Worm (Caenorhabditis elegans) whole organism, L4 larva: ENCODE data around the gene C25E10.10.

Source experiments
- D1046.2 ChIP-seq: fragments of 200-800 bp; sonication (Bioruptor generic); IDR thresholded peaks from 2 replicates; pipeline ENCODE4 v1.3.6; 2022; ENCODE audit warnings: missing genetic modification characterization, missing compliant biosample characterization
- Y48G9A.11 ChIP-seq: fragments of 200-800 bp; sonication (Bioruptor generic); IDR thresholded peaks from 2 replicates; pipeline ENCODE4 v1.3.6; 2022; ENCODE audit warnings: missing genetic modification reagents, missing genetic modification characterization, missing compliant biosample characterization
- Y5F2A.4 ChIP-seq: fragments of 200-800 bp; sonication (Bioruptor generic); optimal IDR thresholded peaks from 2 replicates; lab custom pipeline; 2018; ENCODE audit warnings: mild to moderate bottlenecking, missing genetic modification characterization, missing compliant biosample characterization
- Y75B8A.6 ChIP-seq: fragments of 200-800 bp; sonication (Bioruptor generic); IDR thresholded peaks from 2 replicates; pipeline ENCODE4 v1.3.6; 2022; ENCODE audit warnings: missing genetic modification reagents, missing genetic modification characterization, missing compliant biosample characterization
- ZK337.2 ChIP-seq: fragments of 200-800 bp; sonication (Bioruptor generic); IDR thresholded peaks from 2 replicates; pipeline ENCODE4 v1.3.6; 2022; ENCODE audit warnings: missing genetic modification reagents, missing genetic modification characterization, missing compliant biosample characterization
- aha-1 ChIP-seq: fragments of 150-350 bp; peaks from one replicate; lab custom pipeline; 2014; ENCODE audit warnings: missing biosample characterization, missing genetic modification characterization
- arid-1 ChIP-seq: fragments of 200-800 bp; sonication (Bioruptor generic); conservative IDR thresholded peaks from 2 replicates; pipeline ENCODE4 v1.3.6; 2022; ENCODE audit warnings: missing genetic modification reagents, missing genetic modification characterization, missing compliant biosample characterization
- ceh-44 ChIP-seq: fragments of 200-800 bp; sonication (Bioruptor generic); IDR thresholded peaks from 2 replicates; pipeline ENCODE4 v1.3.6; 2022; ENCODE audit warnings: missing genetic modification reagents, missing genetic modification characterization, missing compliant biosample characterization
- ceh-62 ChIP-seq: sonication (generic microtip); optimal IDR thresholded peaks from 2 replicates; lab custom pipeline; 2017; ENCODE audit warnings: missing biosample characterization, missing genetic modification characterization
- ceh-82 ChIP-seq: sonication (generic microtip); optimal IDR thresholded peaks from 2 replicates; lab custom pipeline; 2017; ENCODE audit warnings: missing biosample characterization, missing genetic modification characterization
- ces-1 ChIP-seq: fragments of 150-350 bp; sonication (generic microtip); optimal IDR thresholded peaks from 4 replicates; lab custom pipeline; 2014; ENCODE audit warnings: missing biosample characterization, missing genetic modification reagents, missing genetic modification characterization
- cey-2 ChIP-seq: sonication (generic microtip); optimal IDR thresholded peaks from 3 replicates; lab custom pipeline; 2017; ENCODE audit warnings: missing genetic modification characterization, mild to moderate bottlenecking, missing compliant biosample characterization, antibody characterized with exemption, borderline replicate concordance; ENCODE audit not compliant: insufficient read depth
- daf-12 ChIP-seq: fragments of 150-350 bp; optimal IDR thresholded peaks from 2 replicates; lab custom pipeline; 2014; ENCODE audit warnings: missing biosample characterization, missing genetic modification reagents, missing genetic modification characterization
- daf-19 ChIP-seq: fragments of 200-800 bp; sonication (Bioruptor generic); conservative IDR thresholded peaks from 2 replicates; pipeline ENCODE4 v1.3.6; 2022; ENCODE audit warnings: missing genetic modification characterization, missing compliant biosample characterization
- daf-8 ChIP-seq: fragments of 200-800 bp; sonication (Bioruptor generic); IDR thresholded peaks from 2 replicates; pipeline ENCODE4 v1.3.6; 2022; ENCODE audit warnings: missing genetic modification characterization, missing compliant biosample characterization
- dpl-1 ChIP-seq: fragments of 150-350 bp; optimal IDR thresholded peaks from 2 replicates; lab custom pipeline; 2014; ENCODE audit warnings: missing biosample characterization, missing genetic modification reagents, missing genetic modification characterization
- egl-43 ChIP-seq: fragments of 200-800 bp; sonication (Bioruptor generic); IDR thresholded peaks from 2 replicates; pipeline ENCODE4 v1.3.6; 2022; ENCODE audit warnings: missing genetic modification reagents, missing genetic modification characterization, missing compliant biosample characterization
- fos-1 ChIP-seq: fragments of 150-350 bp; optimal IDR thresholded peaks from 2 replicates; lab custom pipeline; 2014; ENCODE audit warnings: missing biosample characterization, missing genetic modification characterization
- hif-1 ChIP-seq, 2 experiments: sonication (generic microtip); optimal IDR thresholded peaks; 2 replicates each; lab custom pipeline; 2016 to 2017; ENCODE audit warnings: missing compliant biosample characterization in 2 of 2, missing genetic modification characterization in 2 of 2, missing genetic modification reagents in 2 of 2, missing genotype in 2 of 2, mild to moderate bottlenecking in 1 of 2
- hmg-1.1 ChIP-seq: fragments of 200-800 bp; sonication (Bioruptor generic); IDR thresholded peaks from 2 replicates; pipeline ENCODE4 v1.3.6; 2022; ENCODE audit warnings: missing genetic modification reagents, missing genetic modification characterization, missing compliant biosample characterization
- lin-13 ChIP-seq: fragments of 150-350 bp; optimal IDR thresholded peaks from 2 replicates; lab custom pipeline; 2014; ENCODE audit warnings: missing biosample characterization, missing genetic modification reagents, missing genetic modification characterization
- lin-39 ChIP-seq: fragments of 150-350 bp; optimal IDR thresholded peaks from 2 replicates; lab custom pipeline; 2014; ENCODE audit warnings: missing biosample characterization, missing genetic modification reagents, missing genetic modification characterization
- madf-5 ChIP-seq, 2 experiments: fragments of 200-800 bp; sonication (Bioruptor generic); IDR thresholded peaks; 2 replicates each; pipeline ENCODE4 v1.3.6; 2022; ENCODE audit warnings: missing compliant biosample characterization in 2 of 2, missing genetic modification characterization in 2 of 2
- mdl-1 ChIP-seq, 2 experiments: fragments of 150-350 bp in 1 of 2; sonication (generic microtip) in 1 of 2; optimal IDR thresholded peaks; 2 replicates each; lab custom pipeline; 2014 to 2017; ENCODE audit warnings: missing biosample characterization in 2 of 2, missing genetic modification characterization in 2 of 2
- mxl-3 ChIP-seq: fragments of 200-800 bp; sonication (Bioruptor generic); optimal IDR thresholded peaks from 2 replicates; lab custom pipeline; 2018; ENCODE audit warnings: mild to moderate bottlenecking, missing genetic modification characterization, missing compliant biosample characterization
- nhr-11 ChIP-seq: fragments of 150-350 bp; optimal IDR thresholded peaks from 2 replicates; lab custom pipeline; 2014; ENCODE audit warnings: missing biosample characterization, missing genetic modification characterization
- nhr-76 ChIP-seq: fragments of 150-350 bp; optimal IDR thresholded peaks from 2 replicates; lab custom pipeline; 2014; ENCODE audit warnings: missing biosample characterization, missing genetic modification characterization
- nhr-77 ChIP-seq: fragments of 150-350 bp; optimal IDR thresholded peaks from 2 replicates; lab custom pipeline; 2014; ENCODE audit warnings: missing biosample characterization, missing genetic modification characterization
- pha-4 ChIP-seq, 2 experiments: fragments of 150-350 bp in 1 of 2; fragments of 200-800 bp in 1 of 2; sonication (Bioruptor generic) in 1 of 2; IDR thresholded peaks in 1 of 2; optimal IDR thresholded peaks in 1 of 2; 2 replicates each; pipeline versions ENCODE4 v1.3.6 to Lab custom; 2014 to 2022; ENCODE audit warnings: missing genetic modification characterization in 2 of 2, missing genetic modification reagents in 2 of 2, missing biosample characterization in 1 of 2, missing compliant biosample characterization in 1 of 2
- pqm-1 ChIP-seq: sonication (generic microtip); optimal IDR thresholded peaks from 2 replicates; lab custom pipeline; 2017; ENCODE audit warnings: missing biosample characterization, missing genetic modification characterization
- rbr-2 ChIP-seq: sonication (generic microtip); optimal IDR thresholded peaks from 2 replicates; lab custom pipeline; 2016; ENCODE audit warnings: missing genotype, missing genetic modification characterization, missing compliant biosample characterization
- spr-3 ChIP-seq: fragments of 200-800 bp; sonication (Bioruptor generic); optimal IDR thresholded peaks from 2 replicates; lab custom pipeline; 2018; ENCODE audit warnings: mild to moderate bottlenecking, missing genetic modification characterization, missing compliant biosample characterization
- tra-1 ChIP-seq: fragments of 200-800 bp; sonication (Bioruptor generic); IDR thresholded peaks from 2 replicates; pipeline ENCODE4 v1.3.6; 2022; ENCODE audit warnings: missing genetic modification reagents, missing genetic modification characterization, missing compliant biosample characterization
- unc-62 ChIP-seq, 3 experiments: fragments of 150-350 bp in 1 of 3; sonication (generic microtip); optimal IDR thresholded peaks in 2 of 3; peaks in 1 of 3; 1 replicate in 1 of 3; 2 replicates in 2 of 3; lab custom pipeline; 2014 to 2017; ENCODE audit warnings: missing biosample characterization in 3 of 3, missing genetic modification characterization in 3 of 3, missing genetic modification reagents in 3 of 3, missing genotype in 1 of 3

C25E10.10 gene

DNA sequence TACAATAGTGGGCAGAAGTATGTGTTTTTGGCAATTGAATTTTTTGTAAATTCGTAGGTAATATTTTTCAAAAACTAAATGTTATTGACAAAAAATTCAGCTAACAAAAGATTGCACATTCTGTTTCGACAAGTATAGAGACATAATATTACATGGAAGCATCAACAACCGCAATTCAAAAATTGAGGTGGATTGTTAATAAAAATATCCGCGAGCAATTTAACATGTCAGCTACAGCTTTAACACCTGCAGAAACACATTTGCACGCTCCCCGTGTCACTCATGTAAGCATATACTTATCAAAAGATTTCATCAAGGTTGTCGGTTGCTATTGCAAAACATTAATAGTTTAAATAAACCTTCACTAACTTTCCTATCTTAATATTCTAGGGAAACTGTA, 20.5 kb downstream of the C25E10.10 start, which contains the start of gene srsx-34:
Gene srsx-34 (plus strand): TSS at position 301 of the 400 bp plus-strand sequence.
- no peak for TF ChIP-seq nhr-77 (tag; lab: Kevin White, UChicago)
- peak; percentile 31 for TF ChIP-seq aha-1 (tag; lab: Kevin White, UChicago)
- TF ChIP-seq madf-5 (GFP tag; IDR thresholded peaks at IDR 0.05; lab: Robert Waterston, UW): no peak
- no peak for TF ChIP-seq tra-1
- TF ChIP-seq lin-13: no peak

- TF ChIP-seq aha-1 (tag; lab: Kevin White, UChicago) (peak; percentile 37), Y75B8A.6 (no peak), spr-3 (GFP tag; lab: Kevin White, UChicago) (no peak), daf-12 (tag; lab: Kevin White, UChicago) (no peak)
These were observed 22.9 kb downstream of the C25E10.10 start, which contains the start of gene C25E10.4 for ce11 chrV:9033267-9033666. TSS of gene C25E10.4 (plus strand) at chrV:9033567.

DNA sequence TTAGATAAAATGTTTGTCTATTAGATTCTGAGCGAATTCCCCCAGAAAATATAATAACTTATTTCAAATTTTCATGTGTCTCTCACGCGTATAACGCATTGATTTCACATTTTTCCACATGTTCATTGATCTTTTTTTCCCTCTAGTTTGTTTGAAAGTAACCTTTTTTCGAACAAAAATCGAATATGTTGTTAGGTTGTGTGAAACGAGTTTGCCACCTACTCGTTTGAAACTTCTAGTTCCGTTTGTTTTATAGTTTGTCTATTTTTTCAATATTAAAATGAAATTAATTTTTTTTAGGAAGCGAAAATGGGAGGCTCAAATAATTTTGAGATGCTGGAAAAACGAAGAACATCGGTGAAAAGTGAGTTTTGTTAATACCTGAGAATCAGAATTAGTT, 25.9 kb downstream of the C25E10.10 start, which contains the start of gene C25E10.5:
Gene C25E10.5 (plus strand): TSS at position 301 of the 400 bp plus-strand sequence.
- TF ChIP-seq dpl-1 (GFP tag; lab: Kevin White, UChicago) (no peak), daf-8 (GFP tag; lab: Robert Waterston, UW) (no peak), cey-2 (tag; lab: Kevin White, UChicago) (no peak), mdl-1 (tag; optimal IDR thresholded peaks at IDR 0.05; lab: Kevin White, UChicago) (no peak)

- TF ChIP-seq arid-1 (GFP tag; lab: Robert Waterston, UW): no peak
- peak in 1 of 2 experiments; percentile 58 for TF ChIP-seq unc-62 (GFP tag; optimal IDR thresholded peaks at IDR 0.05 in 1 of 2; lab: Kevin White, UChicago)
- no peak for TF ChIP-seq unc-62 (tag; optimal IDR thresholded peaks at IDR 0.05; lab: Kevin White, UChicago)
- TF ChIP-seq ceh-44 (GFP tag; lab: Robert Waterston, UW): no peak
- TF ChIP-seq mxl-3 (GFP tag; lab: Kevin White, UChicago): no peak
- no peak for TF ChIP-seq daf-19
These were observed 31.4 kb downstream of the C25E10.10 start, which contains the start of gene bus-1 for ce11 chrV:9024713-9025112. TSS of gene bus-1 (minus strand) at chrV:9024813.

DNA sequence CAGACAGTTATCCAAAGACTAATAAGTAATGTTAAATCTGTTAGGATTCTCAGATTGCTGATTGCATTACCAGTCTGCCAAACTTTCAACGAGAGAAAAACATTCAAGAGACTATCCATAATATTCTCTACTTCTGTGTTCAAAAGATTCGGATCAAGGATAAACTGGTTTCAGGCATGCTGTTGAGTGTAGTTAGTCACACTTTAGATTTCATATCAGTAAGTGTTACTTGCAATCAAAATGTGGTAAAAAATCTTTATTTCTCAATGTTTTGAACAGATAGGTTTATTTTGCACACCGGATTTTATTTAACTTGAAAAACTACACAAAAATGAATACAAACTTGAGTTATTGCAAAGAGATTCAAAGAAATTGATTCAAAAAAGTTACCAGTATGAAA, 34.1 kb downstream of the C25E10.10 start, which contains the start of gene oac-41:
Gene oac-41 (minus strand): TSS at position 101 of the 400 bp plus-strand sequence.
- no peak for TF ChIP-seq ZK337.2

DNA sequence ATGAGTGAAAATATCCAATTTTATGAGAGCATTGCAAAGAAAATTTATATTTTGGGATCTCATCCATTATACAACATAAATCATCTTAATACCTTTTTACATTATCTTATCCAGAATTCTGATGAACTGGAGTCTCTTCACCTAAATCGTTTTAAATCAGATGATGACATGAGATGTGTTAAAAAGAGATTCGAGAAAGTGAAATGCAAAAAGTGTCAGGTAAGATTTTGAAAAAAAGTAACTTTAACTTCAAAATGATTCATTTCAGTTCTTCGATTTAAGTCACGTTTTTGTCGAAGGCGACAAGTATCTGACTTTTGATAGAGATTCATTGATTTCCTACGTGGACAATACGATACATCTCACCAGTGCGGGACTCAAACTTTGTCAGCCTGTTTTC, 37.3 kb downstream of the C25E10.10 start:
- TF ChIP-seq pqm-1 (tag; lab: Kevin White, UChicago) (no peak), unc-62 (GFP tag; optimal IDR thresholded peaks at IDR 0.05 in 1 of 2; lab: Kevin White, UChicago) (peak in 1 of 2 experiments; percentile 97), unc-62 (tag; optimal IDR thresholded peaks at IDR 0.05; lab: Kevin White, UChicago) (no peak)

- TF ChIP-seq hif-1 (tag; optimal IDR thresholded peaks at IDR 0.05; lab: Kevin White, UChicago): no peak
- TF ChIP-seq ces-1: no peak
- TF ChIP-seq ceh-62 (tag; lab: Kevin White, UChicago): no peak
- TF ChIP-seq lin-39 (tag; lab: Kevin White, UChicago): no peak
- TF ChIP-seq, all 104 proteins: peak for 0
These were observed 39.7 kb downstream of the C25E10.10 start, which contains the start of gene oac-40 for ce11 chrV:9016479-9016878. TSS of gene oac-40 (plus strand) at chrV:9016779.

- TF ChIP-seq fos-1 (no peak), mxl-3 (GFP tag; lab: Kevin White, UChicago) (no peak), pha-4 (GFP tag; IDR thresholded peaks at IDR 0.05; lab: Robert Waterston, UW) (no peak), pha-4 (tag; optimal IDR thresholded peaks at IDR 0.05; lab: Kevin White, UChicago) (no peak), hmg-1.1 (GFP tag; lab: Robert Waterston, UW) (no peak), egl-43 (GFP tag; lab: Robert Waterston, UW) (no peak), nhr-76 (tag; lab: Kevin White, UChicago) (no peak), lin-39 (tag; lab: Kevin White, UChicago) (no peak), ceh-82 (tag; lab: Kevin White, UChicago) (no peak), Y48G9A.11 (GFP tag; lab: Robert Waterston, UW) (no peak), cey-2 (tag; lab: Kevin White, UChicago) (no peak), Y5F2A.4 (no peak), rbr-2 (tag; lab: Kevin White, UChicago) (no peak), nhr-11 (tag; lab: Kevin White, UChicago) (no peak), D1046.2 (GFP tag; lab: Robert Waterston, UW) (no peak)
These were observed 40.6 kb downstream of the C25E10.10 start, which contains the start of gene srt-18 for ce11 chrV:9015540-9015939. TSS of gene srt-18 (minus strand) at chrV:9015640.
